Fruit fly (Drosophila melanogaster) whole organism: ENCODE data around the gene CG12290.

Source experiments
- CG8478 ChIP-seq: fragments of >200 bp; optimal IDR thresholded peaks from 2 replicates; lab custom pipeline; 2018; ENCODE audit warnings: inconsistent platforms
- Dll ChIP-seq: fragments of >200 bp; optimal IDR thresholded peaks from 2 replicates; lab custom pipeline; 2017
- pan ChIP-seq: fragments of >200 bp; optimal IDR thresholded peaks from 2 replicates; lab custom pipeline; 2017
- psq ChIP-seq: fragments of >200 bp; optimal IDR thresholded peaks from 2 replicates; lab custom pipeline; 2017

dm6 chr3R:26237496-26237895, 7.4 kb downstream of the CG12290 start:
- no peak for TF ChIP-seq psq
- no peak for TF ChIP-seq pan (lab: Kevin White, UChicago)
- no peak for TF ChIP-seq Dll (lab: Kevin White, UChicago)
- TF ChIP-seq CG8478 = no peak
